Fruit fly (Drosophila melanogaster): ENCODE results near the gene Gcat.

The Gcat gene

DNA sequence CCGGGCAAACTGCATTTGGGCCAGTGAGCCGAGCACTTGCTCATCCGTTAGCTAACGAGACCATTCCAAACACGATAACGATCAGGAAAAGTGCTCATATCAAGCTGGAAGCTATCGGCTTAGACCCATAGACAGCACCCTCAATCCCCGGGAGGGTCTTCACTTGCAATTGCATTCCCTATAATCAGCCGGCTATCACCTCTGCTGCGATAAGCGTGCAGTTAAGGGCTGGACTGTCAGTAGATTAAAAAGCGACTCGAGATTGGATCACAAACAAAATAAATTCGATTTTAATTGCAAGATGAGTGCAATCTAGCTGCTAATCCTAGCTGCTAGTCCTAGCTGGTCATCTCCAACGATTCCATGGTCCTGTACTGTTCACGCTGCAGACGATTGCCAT lies 26.9 kb downstream of the Gcat start:
- TF ChIP-seq bab1 (GFP tag; optimal IDR thresholded peaks at IDR 0.05) (no peak), CG7045 (GFP tag; optimal IDR thresholded peaks at IDR 0.05) (no peak), CG14711 (tag; optimal IDR thresholded peaks at IDR 0.05) (no peak), CG1620 (GFP tag; optimal IDR thresholded peaks at IDR 0.05) (no peak), Crg-1 (GFP tag; optimal IDR thresholded peaks at IDR 0.05) (no peak), cic (GFP tag; optimal IDR thresholded peaks at IDR 0.05) (peak; percentile 69), toe (GFP tag; optimal IDR thresholded peaks at IDR 0.05) (no peak), CG33017 (tag; optimal IDR thresholded peaks at IDR 0.05) (no peak), tj (GFP tag; optimal IDR thresholded peaks at IDR 0.05) (no peak), CG12768 (GFP tag; optimal IDR thresholded peaks at IDR 0.05) (peak; percentile 46), Hr96 (GFP tag; optimal IDR thresholded peaks at IDR 0.05) (no peak), CG11617 (GFP tag; optimal IDR thresholded peaks at IDR 0.05) (no peak), ovo (GFP tag; optimal IDR thresholded peaks at IDR 0.05) (no peak), CG5204 (GFP tag; optimal IDR thresholded peaks at IDR 0.05) (no peak), CG7101 (tag; optimal IDR thresholded peaks at IDR 0.05) (peak; percentile 19), Clk (GFP tag; optimal IDR thresholded peaks at IDR 0.05) (no peak), kay (GFP tag; ENCODE audit: borderline replicate concordance) (no peak), Mnt (GFP tag; optimal IDR thresholded peaks at IDR 0.05) (peak; percentile 2), pad (GFP tag; optimal IDR thresholded peaks at IDR 0.05) (no peak), cnc (optimal IDR thresholded peaks at IDR 0.05) (no peak)

DNA sequence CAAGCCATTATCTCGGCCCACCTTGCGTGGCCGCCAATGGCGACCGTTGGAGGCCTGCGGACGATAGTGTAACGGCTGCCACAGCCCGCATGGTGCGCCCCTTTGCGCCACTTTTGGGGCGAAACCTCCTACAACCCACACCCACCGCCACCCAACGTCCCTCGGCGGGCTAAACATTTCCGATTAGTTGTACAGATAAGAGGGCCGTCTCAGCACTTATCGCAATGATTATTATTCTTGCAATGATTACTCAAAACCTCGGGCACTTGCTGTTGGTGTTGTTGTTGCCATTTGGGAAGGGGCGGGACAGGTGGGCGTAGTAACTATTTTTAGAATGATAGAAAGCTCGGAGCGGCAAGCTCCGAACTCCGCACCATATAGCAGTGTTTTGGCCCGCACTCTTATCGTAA lies 28.0 kb downstream of the Gcat start:
- TF ChIP-seq cic (GFP tag; optimal IDR thresholded peaks at IDR 0.05) = peak; percentile 64
- peak; percentile 23 for TF ChIP-seq CG12768 (GFP tag; optimal IDR thresholded peaks at IDR 0.05)
- peak; percentile 18 for TF ChIP-seq Mnt (GFP tag; optimal IDR thresholded peaks at IDR 0.05)
- no peak for TF ChIP-seq Hr96 (GFP tag; optimal IDR thresholded peaks at IDR 0.05)
- TF ChIP-seq cnc (optimal IDR thresholded peaks at IDR 0.05) = no peak
- TF ChIP-seq CG7101 (tag; optimal IDR thresholded peaks at IDR 0.05) = peak; percentile 5
- TF ChIP-seq CG1620 (GFP tag; optimal IDR thresholded peaks at IDR 0.05) = no peak

DNA sequence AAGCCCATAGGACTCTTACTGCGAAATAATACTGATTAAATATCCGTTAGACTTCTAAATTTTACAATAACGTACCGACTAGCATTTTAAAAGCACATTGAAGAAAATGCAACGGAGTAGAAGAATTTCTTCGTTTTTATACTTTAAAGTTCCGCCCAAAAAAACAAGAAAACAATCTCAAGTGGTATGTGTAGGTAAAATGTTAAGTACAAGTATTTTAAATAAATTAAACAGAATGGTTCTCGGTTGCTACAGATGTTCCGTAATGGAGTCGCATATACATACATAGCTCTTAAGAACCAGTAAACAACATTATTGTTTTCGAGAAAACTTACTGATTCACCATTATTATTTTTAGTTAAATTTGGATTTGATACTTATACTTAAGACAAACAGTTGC lies 28.6 kb downstream of the Gcat start, which contains the start of gene Muc68D:
Muc68D (minus strand) TSS at position 101 of the 400 bp plus-strand sequence.
- TF ChIP-seq CG33017 (tag; optimal IDR thresholded peaks at IDR 0.05) (no peak), CG7045 (GFP tag; optimal IDR thresholded peaks at IDR 0.05) (no peak), CG11617 (GFP tag; optimal IDR thresholded peaks at IDR 0.05) (no peak), ovo (GFP tag; optimal IDR thresholded peaks at IDR 0.05) (no peak), Crg-1 (GFP tag; optimal IDR thresholded peaks at IDR 0.05) (no peak), pad (GFP tag; optimal IDR thresholded peaks at IDR 0.05) (no peak), CG14711 (tag; optimal IDR thresholded peaks at IDR 0.05) (no peak), bab1 (GFP tag; optimal IDR thresholded peaks at IDR 0.05) (no peak), cic (GFP tag; optimal IDR thresholded peaks at IDR 0.05) (no peak), CG1620 (GFP tag; optimal IDR thresholded peaks at IDR 0.05) (no peak), cnc (optimal IDR thresholded peaks at IDR 0.05) (no peak), kay (GFP tag; ENCODE audit: borderline replicate concordance) (no peak), Clk (GFP tag; optimal IDR thresholded peaks at IDR 0.05) (no peak), Hr96 (GFP tag; optimal IDR thresholded peaks at IDR 0.05) (no peak), CG5204 (GFP tag; optimal IDR thresholded peaks at IDR 0.05) (no peak), Mnt (GFP tag; optimal IDR thresholded peaks at IDR 0.05) (no peak)

DNA sequence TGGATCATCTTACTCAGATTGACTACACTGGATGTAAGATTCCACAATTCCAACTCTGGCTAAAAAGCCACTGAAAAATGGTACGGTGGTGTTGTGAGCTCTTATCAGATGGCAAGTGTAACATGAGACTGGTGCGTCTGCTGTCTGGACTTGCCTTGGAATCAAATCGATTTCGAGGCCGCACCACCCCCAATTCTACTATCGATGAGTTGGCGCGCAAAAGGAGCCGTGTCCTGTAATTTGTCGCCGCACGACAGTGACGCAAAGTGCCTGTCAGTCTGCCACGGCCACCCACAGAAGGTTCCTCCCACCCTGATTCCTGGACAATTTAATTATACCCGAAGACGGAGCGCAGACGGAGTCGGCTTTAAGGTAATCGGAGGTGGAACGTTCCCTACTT lies 34.1 kb downstream of the Gcat start:
- TF ChIP-seq CG14711 (tag; optimal IDR thresholded peaks at IDR 0.05) (no peak), ovo (GFP tag; optimal IDR thresholded peaks at IDR 0.05) (no peak), cic (GFP tag; optimal IDR thresholded peaks at IDR 0.05) (no peak), CG33017 (tag; optimal IDR thresholded peaks at IDR 0.05) (no peak), CG5204 (GFP tag; optimal IDR thresholded peaks at IDR 0.05) (no peak), tj (GFP tag; optimal IDR thresholded peaks at IDR 0.05) (no peak), pad (GFP tag; optimal IDR thresholded peaks at IDR 0.05) (no peak), bab1 (GFP tag; optimal IDR thresholded peaks at IDR 0.05) (no peak), CG7101 (tag; optimal IDR thresholded peaks at IDR 0.05) (no peak), kay (GFP tag; ENCODE audit: borderline replicate concordance) (no peak), Crg-1 (GFP tag; optimal IDR thresholded peaks at IDR 0.05) (no peak), CG12768 (GFP tag; optimal IDR thresholded peaks at IDR 0.05) (no peak)

DNA sequence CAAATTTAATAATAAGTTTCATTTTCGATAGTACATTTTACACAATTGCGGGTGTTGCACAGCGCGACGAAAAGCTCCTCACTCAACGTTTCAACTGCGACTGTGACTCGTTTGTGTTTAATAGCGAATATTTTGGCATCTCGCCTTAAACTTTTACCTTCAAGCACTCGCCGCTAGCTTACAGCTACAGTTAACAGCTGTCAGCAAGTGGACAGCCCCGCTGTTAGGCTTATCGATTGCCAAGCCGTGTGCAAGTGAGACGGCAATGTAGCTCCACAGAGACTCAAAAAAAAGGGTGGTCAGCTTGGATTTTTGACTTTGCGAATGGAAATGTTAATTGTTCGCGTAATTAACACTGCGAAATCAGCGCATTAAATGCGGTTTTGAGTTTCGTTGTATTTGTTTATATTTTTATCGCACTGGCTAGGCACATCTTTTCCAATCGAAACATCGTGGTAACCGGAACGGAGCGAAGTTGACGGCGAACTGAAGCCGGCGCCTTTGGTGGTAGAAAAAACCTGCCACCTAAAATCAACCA lies 34.9 kb downstream of the Gcat start, which contains the start of gene loaf:
loaf (minus strand) TSS at position 488 of the 538 bp plus-strand sequence.
- no peak for TF ChIP-seq kay (GFP tag; ENCODE audit: borderline replicate concordance)
- no peak for TF ChIP-seq CG14711 (tag; optimal IDR thresholded peaks at IDR 0.05)
- TF ChIP-seq Clk (GFP tag; optimal IDR thresholded peaks at IDR 0.05) = no peak
- no peak for TF ChIP-seq toe (GFP tag; optimal IDR thresholded peaks at IDR 0.05)
- TF ChIP-seq CG7101 (tag; optimal IDR thresholded peaks at IDR 0.05) = no peak
- no peak for TF ChIP-seq bab1 (GFP tag; optimal IDR thresholded peaks at IDR 0.05)
- TF ChIP-seq CG12768 (GFP tag; optimal IDR thresholded peaks at IDR 0.05) = no peak
- TF ChIP-seq Mnt (GFP tag; optimal IDR thresholded peaks at IDR 0.05) = no peak
- no peak for TF ChIP-seq CG5204 (GFP tag; optimal IDR thresholded peaks at IDR 0.05)
- TF ChIP-seq ovo (GFP tag; optimal IDR thresholded peaks at IDR 0.05) = no peak
- TF ChIP-seq cic (GFP tag; optimal IDR thresholded peaks at IDR 0.05) = no peak
- no peak for TF ChIP-seq CG11617 (GFP tag; optimal IDR thresholded peaks at IDR 0.05)

DNA sequence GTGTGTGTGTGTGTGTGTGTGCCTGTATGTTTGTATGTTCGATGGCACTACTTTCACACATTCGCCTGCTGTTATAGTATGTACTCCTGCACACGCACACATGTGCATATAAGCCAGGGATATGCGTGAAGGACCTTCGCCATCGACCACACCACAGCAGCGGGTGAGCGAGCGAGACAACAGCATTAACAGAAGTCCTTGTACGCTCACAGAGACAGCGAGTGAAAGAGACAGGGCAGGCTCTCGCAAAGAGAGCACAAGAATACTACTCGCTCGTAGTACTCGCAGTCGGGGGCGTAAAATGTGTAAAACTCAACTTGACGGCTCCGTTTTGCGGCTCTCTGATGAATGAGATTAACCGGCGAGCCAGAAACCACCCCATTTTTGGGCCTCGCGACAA lies 35.7 kb downstream of the Gcat start:
- no peak for TF ChIP-seq CG11617 (GFP tag; optimal IDR thresholded peaks at IDR 0.05)
- TF ChIP-seq CG1620 (GFP tag; optimal IDR thresholded peaks at IDR 0.05) = no peak
- TF ChIP-seq CG33017 (tag; optimal IDR thresholded peaks at IDR 0.05) = no peak
- no peak for TF ChIP-seq cic (GFP tag; optimal IDR thresholded peaks at IDR 0.05)
- no peak for TF ChIP-seq pad (GFP tag; optimal IDR thresholded peaks at IDR 0.05)
- TF ChIP-seq CG14711 (tag; optimal IDR thresholded peaks at IDR 0.05) = no peak
- no peak for TF ChIP-seq tj (GFP tag; optimal IDR thresholded peaks at IDR 0.05)
- no peak for TF ChIP-seq Hr96 (GFP tag; optimal IDR thresholded peaks at IDR 0.05)
- TF ChIP-seq CG5204 (GFP tag; optimal IDR thresholded peaks at IDR 0.05) = no peak
- TF ChIP-seq bab1 (GFP tag; optimal IDR thresholded peaks at IDR 0.05) = no peak
- TF ChIP-seq CG12768 (GFP tag; optimal IDR thresholded peaks at IDR 0.05) = no peak
- no peak for TF ChIP-seq CG7101 (tag; optimal IDR thresholded peaks at IDR 0.05)
- TF ChIP-seq toe (GFP tag; optimal IDR thresholded peaks at IDR 0.05) = no peak
- no peak for TF ChIP-seq cnc (optimal IDR thresholded peaks at IDR 0.05)
- no peak for TF ChIP-seq Clk (GFP tag; optimal IDR thresholded peaks at IDR 0.05)
- no peak for TF ChIP-seq ovo (GFP tag; optimal IDR thresholded peaks at IDR 0.05)
- no peak for TF ChIP-seq Mnt (GFP tag; optimal IDR thresholded peaks at IDR 0.05)
- no peak for TF ChIP-seq kay (GFP tag; ENCODE audit: borderline replicate concordance)
- no peak for TF ChIP-seq CG7045 (GFP tag; optimal IDR thresholded peaks at IDR 0.05)
- no peak for TF ChIP-seq Crg-1 (GFP tag; optimal IDR thresholded peaks at IDR 0.05)
